Worm (Caenorhabditis elegans): Measurements from ENCODE around the gene C14B1.2.
A peak's percentile ranks its signal among the peaks of the same experiment; 100 is the strongest.

Gene C14B1.2

DNA sequence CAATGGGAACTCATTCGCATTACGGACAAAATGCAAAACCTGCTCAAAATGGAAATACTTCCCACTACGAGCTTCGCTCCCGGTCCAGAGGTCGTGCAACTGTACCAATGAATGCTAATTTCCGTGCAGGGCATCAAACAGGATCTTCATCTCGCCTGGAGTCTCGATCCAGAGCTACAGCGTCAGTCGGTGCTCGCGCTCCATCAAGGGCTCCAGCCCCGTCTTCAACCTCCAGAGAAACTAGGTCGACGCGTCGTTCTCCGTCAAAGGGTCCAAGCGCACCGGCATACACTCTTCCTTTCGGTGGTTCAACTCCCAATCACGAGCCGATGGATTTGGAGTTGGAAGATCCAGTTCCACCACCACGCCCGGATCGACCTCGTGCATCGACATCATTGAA, 35.7 kb downstream of the C14B1.2 start:
- TF ChIP-seq F16B12.6 (tag; optimal IDR thresholded peaks at IDR 0.05) (no peak), egl-13 (tag; optimal IDR thresholded peaks at IDR 0.05) (no peak), efl-1 (optimal IDR thresholded peaks at IDR 0.05) (no peak), efl-1 (GFP tag; optimal IDR thresholded peaks at IDR 0.05 in 1 of 2) (peak in 1 of 2 experiments; percentile 35), ces-1 (GFP tag; optimal IDR thresholded peaks at IDR 0.05) (no peak), dpl-1 (GFP tag; optimal IDR thresholded peaks at IDR 0.05) (no peak)

DNA sequence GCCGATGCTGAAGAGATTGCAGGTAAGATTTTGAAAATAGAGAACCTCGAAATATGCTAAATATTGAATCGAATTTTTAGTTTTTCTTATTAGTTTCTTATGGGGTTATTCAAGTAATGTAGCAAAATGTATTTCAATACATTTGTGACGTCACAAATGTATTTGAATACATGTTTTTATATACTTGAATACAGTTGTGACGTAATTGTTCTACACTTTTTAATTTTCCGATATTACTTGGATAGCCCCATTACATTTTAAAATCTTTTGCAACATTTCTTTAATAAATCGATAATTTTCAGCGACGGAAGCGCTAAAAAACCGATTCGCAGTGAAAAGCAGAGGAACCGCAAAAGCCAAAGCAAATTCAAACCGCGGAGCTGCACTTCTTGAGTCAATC, 36.3 kb downstream of the C14B1.2 start:
- TF ChIP-seq lsy-2 (tag; optimal IDR thresholded peaks at IDR 0.05) (no peak), F16B12.6 (tag; optimal IDR thresholded peaks at IDR 0.05) (no peak), hpl-2 (GFP tag; optimal IDR thresholded peaks at IDR 0.05) (no peak)

DNA sequence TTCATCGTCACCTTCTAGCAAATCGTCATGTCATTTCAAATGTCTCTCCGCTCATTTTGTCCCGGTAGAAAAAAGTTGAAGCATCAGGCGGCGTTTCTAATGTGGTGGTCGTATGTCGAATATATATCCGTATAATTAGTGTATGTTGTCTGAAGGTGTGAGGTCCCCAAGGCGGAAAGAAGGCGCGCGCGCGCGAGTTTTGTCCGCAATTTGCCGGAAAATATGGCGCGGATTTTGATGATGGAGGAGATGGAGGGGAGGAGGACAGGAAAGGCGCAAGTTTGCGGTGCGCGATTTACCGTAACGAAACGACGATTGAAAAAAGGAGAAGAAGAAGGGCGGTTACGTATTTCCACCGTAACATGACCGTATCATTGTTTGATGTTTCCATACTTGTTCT, 40.0 kb downstream of the C14B1.2 start:
- TF ChIP-seq ceh-8 (GFP tag; optimal IDR thresholded peaks at IDR 0.05) (no peak), lin-39 (tag; optimal IDR thresholded peaks at IDR 0.05) (no peak), aly-2 (tag; optimal IDR thresholded peaks at IDR 0.05) (no peak), ces-1 (GFP tag; optimal IDR thresholded peaks at IDR 0.05) (no peak), elt-3 (tag; optimal IDR thresholded peaks at IDR 0.05) (no peak), ceh-82 (tag; optimal IDR thresholded peaks at IDR 0.05) (no peak), snu-23 (GFP tag; optimal IDR thresholded peaks at IDR 0.05) (no peak), pqm-1 (tag; optimal IDR thresholded peaks at IDR 0.05) (no peak), hlh-4 (tag; optimal IDR thresholded peaks at IDR 0.05) (no peak), snpc-4 (tag; optimal IDR thresholded peaks at IDR 0.05) (no peak), nhr-20 (tag; optimal IDR thresholded peaks at IDR 0.05) (no peak), mdl-1 (tag; optimal IDR thresholded peaks at IDR 0.05) (no peak), unc-62 (GFP tag; optimal IDR thresholded peaks at IDR 0.05) (no peak), aha-1 (tag; optimal IDR thresholded peaks at IDR 0.05) (no peak), C04F5.9 (tag; optimal IDR thresholded peaks at IDR 0.05) (no peak), nhr-90 (tag; optimal IDR thresholded peaks at IDR 0.05; ENCODE audit: poor library complexity) (no peak), C16A3.4 (tag; optimal IDR thresholded peaks at IDR 0.05) (no peak), egl-13 (tag; optimal IDR thresholded peaks at IDR 0.05) (no peak), lsy-2 (tag; optimal IDR thresholded peaks at IDR 0.05) (no peak)

DNA sequence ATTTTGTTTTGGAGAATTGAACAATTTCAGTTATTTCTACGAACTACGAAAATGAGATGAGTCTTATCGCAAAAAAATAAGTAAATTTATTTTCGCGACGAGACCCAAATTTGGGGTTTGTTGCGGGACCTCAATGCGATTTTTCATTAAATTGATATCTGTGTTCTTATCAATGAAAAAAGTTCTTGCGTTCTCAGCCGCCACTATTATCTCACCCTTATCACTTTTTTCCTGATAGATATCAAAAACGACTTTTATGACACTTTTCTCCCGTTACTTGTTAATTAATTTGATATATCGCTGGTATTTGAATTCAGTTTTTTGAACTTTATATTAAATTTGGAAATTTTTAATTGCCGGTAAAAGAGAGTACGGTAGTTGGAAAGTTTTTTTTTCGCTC, 41.3 kb downstream of the C14B1.2 start:
- TF ChIP-seq C16A3.4 (tag; optimal IDR thresholded peaks at IDR 0.05) (no peak), alr-1 (tag; optimal IDR thresholded peaks at IDR 0.05; ENCODE audit: borderline replicate concordance) (no peak), mdl-1 (tag; optimal IDR thresholded peaks at IDR 0.05) (no peak), snpc-4 (tag; optimal IDR thresholded peaks at IDR 0.05) (no peak), lin-15B (tag; optimal IDR thresholded peaks at IDR 0.05) (no peak), fkh-8 (tag; optimal IDR thresholded peaks at IDR 0.05) (no peak), aly-2 (tag; optimal IDR thresholded peaks at IDR 0.05) (no peak), nhr-84 (tag; optimal IDR thresholded peaks at IDR 0.05) (no peak)

DNA sequence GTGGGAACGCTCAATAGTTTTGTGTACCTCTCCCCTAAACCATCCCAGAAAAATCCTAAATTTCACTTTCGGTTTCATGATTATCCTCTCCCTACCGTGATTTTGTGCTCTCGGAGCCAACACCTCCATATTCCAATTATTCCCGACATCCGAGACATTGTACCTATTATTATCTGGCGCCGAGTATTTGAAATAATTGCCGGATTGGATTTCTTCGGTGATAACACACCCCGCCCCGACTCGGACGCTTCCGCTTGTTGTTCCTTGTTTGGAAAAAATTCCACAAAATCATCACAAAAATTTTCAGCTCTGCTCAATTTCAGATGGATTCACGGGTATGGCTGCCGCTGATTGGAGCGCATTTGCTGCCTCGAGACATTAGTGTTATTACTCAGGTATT, 43.1 kb downstream of the C14B1.2 start, which contains the start of gene lin-48:
Gene lin-48 (plus strand): TSS at position 301 of the 400 bp plus-strand sequence.
- TF ChIP-seq snpc-4 (tag; optimal IDR thresholded peaks at IDR 0.05) = no peak
- no peak for TF ChIP-seq nhr-90 (tag; optimal IDR thresholded peaks at IDR 0.05; ENCODE audit: poor library complexity)
- no peak for TF ChIP-seq nhr-47 (tag; optimal IDR thresholded peaks at IDR 0.05)
- TF ChIP-seq ceh-8 (GFP tag; optimal IDR thresholded peaks at IDR 0.05) = no peak
- TF ChIP-seq unc-130 (tag; optimal IDR thresholded peaks at IDR 0.05) = no peak

Data from whole organism, L1 larva.